Worm (Caenorhabditis elegans): ENCODE data around the gene F20B6.5.
"Not testable (repeated sequence)": the region's sequence is repeated elsewhere in the genome, so short reads cannot be mapped to it uniquely, and the experiment has no call there.

F20B6.5 gene

DNA sequence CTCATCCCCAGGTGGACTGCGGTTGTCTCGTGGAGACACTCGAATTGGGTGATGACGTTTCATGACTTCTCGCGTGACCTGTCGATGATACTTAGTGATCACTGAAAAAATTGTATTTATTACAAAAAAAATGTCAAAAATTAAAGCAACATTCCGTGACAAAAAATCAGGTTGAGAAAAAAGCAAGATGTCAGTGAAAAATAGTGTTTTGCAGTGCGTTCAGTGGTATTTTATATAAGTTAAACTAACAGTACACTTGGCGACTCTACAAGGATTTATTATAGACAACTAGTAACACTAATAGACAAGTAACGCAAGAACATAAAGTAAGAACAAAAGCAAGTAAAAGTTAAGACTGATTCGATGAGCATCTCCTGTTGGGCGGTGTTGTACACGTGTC is at the start of gene F20B6.5:
Gene F20B6.5 (minus strand): TSS at position 101 of the 400 bp plus-strand sequence.
- not testable (repeated sequence) for TF ChIP-seq dao-5, him-1, W03F9.2 (tag; optimal IDR thresholded peaks at IDR 0.05)

- TF ChIP-seq W03F9.2 (tag; optimal IDR thresholded peaks at IDR 0.05) (no peak), dao-5 (tag; optimal IDR thresholded peaks at IDR 0.05) (no peak), him-1 (tag; optimal IDR thresholded peaks at IDR 0.05) (no peak)
Observed at ce11 chrX:4248949-4249348, 49.2 kb upstream of the F20B6.5 start, which contains the start of gene hlh-13. hlh-13 (plus strand) TSS chrX:4249249.

ce11 chrX:4248417-4248816 is 48.7 kb upstream of the F20B6.5 start:
- TF ChIP-seq W03F9.2 (tag; optimal IDR thresholded peaks at IDR 0.05), result no peak
- TF ChIP-seq dao-5 (tag; optimal IDR thresholded peaks at IDR 0.05), result no peak
- TF ChIP-seq him-1 (tag; optimal IDR thresholded peaks at IDR 0.05), result no peak

DNA sequence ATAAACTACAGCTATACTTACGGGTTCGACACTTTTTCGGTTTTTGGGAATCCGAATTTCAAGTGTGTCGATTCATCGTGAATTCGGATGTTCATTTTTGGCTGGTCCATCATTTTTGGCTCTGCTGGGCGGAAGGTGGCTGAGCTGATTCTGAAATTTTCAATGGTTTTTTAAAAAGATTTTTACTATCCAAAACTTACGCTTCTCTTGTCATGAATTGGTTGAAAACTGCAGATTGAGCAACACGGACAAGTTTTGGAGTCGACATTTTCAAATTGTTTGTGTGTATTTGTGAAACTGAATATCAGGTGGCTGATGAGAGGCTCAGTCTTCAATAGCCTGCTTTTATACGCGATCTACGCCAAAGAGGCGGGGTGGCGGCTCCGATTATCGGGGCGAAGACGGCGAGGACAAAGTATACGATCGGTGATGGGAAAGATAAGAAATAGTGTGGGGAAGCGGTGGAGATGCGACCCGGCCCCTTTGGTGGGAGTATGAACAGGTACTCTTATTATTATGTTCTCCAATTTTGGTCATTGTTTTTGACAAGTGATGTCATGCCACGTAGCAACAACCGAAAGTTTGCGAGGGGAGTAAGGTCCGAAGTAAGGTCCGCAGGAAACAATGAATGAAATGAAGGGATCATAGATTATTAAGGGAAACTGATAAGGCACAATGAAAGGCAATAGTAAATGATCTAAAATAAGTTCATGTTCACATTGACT is 47.3 kb upstream of the F20B6.5 start, which contains the start of gene F48D6.4:
Gene F48D6.4 (minus strand): TSS at position 346 of the 725 bp plus-strand sequence.
- TF ChIP-seq dao-5 (tag; optimal IDR thresholded peaks at IDR 0.05), result peak; percentile 44
- no peak for TF ChIP-seq him-1 (tag; optimal IDR thresholded peaks at IDR 0.05)
- no peak for TF ChIP-seq W03F9.2 (tag; optimal IDR thresholded peaks at IDR 0.05)

DNA sequence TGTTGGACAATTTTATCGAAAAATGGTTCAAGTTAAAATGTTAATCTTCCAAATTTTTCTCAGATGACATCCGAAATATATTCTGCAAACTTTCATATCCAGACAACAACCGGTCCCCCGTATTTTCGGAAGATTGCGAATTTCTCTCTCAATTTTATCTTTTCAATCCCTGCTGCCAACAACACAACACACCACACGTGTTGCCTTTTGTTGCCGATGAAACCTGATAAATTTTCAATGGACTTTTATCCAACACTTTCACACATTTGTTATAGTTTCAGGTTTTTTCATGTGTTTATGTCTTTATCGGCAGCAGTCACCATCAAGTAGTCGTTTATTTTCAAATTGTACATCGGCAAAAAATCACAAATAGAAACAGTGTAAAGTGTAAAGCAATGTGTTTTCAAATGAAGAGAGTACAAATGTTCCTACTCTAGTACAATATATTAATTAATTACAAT is 46.5 kb upstream of the F20B6.5 start:
- TF ChIP-seq him-1 (tag; optimal IDR thresholded peaks at IDR 0.05) (no peak), W03F9.2 (tag; optimal IDR thresholded peaks at IDR 0.05) (no peak), dao-5 (tag; optimal IDR thresholded peaks at IDR 0.05) (no peak)

ce11 chrX:4245124-4245523 is 45.4 kb upstream of the F20B6.5 start:
- TF ChIP-seq W03F9.2 (tag; optimal IDR thresholded peaks at IDR 0.05) (peak; percentile 3), dao-5 (tag; optimal IDR thresholded peaks at IDR 0.05) (no peak)

DNA sequence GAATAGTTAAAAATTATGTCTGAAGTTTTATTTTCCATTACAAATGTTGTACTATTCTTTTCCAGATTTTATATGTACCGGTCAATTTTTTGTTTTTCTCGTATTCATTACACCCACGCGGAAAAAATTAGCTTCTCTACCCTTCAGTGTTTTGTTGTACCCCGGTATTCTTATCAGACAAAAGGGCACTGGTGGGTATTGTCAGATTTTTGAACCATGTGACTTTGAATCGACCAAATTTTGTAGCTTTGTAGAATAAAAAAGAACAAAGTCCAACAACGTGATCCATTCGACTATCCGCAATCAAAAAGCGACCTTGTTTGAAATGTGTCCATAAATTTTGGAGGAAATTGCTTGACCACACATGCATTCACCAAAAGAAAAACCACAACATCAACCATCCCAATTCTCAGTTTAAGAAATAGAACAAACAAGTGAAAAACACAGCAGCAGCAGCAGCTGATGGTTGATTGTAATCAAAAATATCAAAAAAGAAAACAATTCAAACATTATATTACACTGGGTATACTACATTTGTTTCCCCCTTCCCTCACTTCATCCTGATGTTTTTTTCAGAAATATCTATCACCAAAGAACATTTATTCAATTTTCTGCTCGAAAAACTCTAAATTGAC is 44.9 kb upstream of the F20B6.5 start:
- no peak for TF ChIP-seq W03F9.2 (tag; optimal IDR thresholded peaks at IDR 0.05)
- TF ChIP-seq dao-5 (tag; optimal IDR thresholded peaks at IDR 0.05), result no peak

ce11 chrX:4238971-4239370 is 39.2 kb upstream of the F20B6.5 start:
- TF ChIP-seq W03F9.2 (tag; optimal IDR thresholded peaks at IDR 0.05) (no peak), him-1 (tag; optimal IDR thresholded peaks at IDR 0.05) (no peak), dao-5 (tag; optimal IDR thresholded peaks at IDR 0.05) (no peak)

ce11 chrX:4235752-4236151 is 36.0 kb upstream of the F20B6.5 start, which contains the start of gene rab-37:
rab-37 (minus strand) TSS chrX:4235852.
- TF ChIP-seq W03F9.2 (tag; optimal IDR thresholded peaks at IDR 0.05) (no peak), dao-5 (tag; optimal IDR thresholded peaks at IDR 0.05) (no peak), him-1 (tag; optimal IDR thresholded peaks at IDR 0.05) (no peak)

ce11 chrX:4222779-4223387 is 23.2 kb upstream of the F20B6.5 start:
- peak; percentile 65 for TF ChIP-seq dao-5 (tag; optimal IDR thresholded peaks at IDR 0.05)
- TF ChIP-seq him-1 (tag; optimal IDR thresholded peaks at IDR 0.05), result peak; percentile 93
- TF ChIP-seq W03F9.2 (tag; optimal IDR thresholded peaks at IDR 0.05), result no peak

ce11 chrX:4222200-4222599 is 22.5 kb upstream of the F20B6.5 start:
- TF ChIP-seq dao-5 (tag; optimal IDR thresholded peaks at IDR 0.05), result no peak
- TF ChIP-seq W03F9.2 (tag; optimal IDR thresholded peaks at IDR 0.05), result no peak
- no peak for TF ChIP-seq him-1 (tag; optimal IDR thresholded peaks at IDR 0.05)

- TF ChIP-seq W03F9.2 (tag; optimal IDR thresholded peaks at IDR 0.05), result no peak
- no peak for TF ChIP-seq dao-5 (tag; optimal IDR thresholded peaks at IDR 0.05)
- TF ChIP-seq him-1 (tag; optimal IDR thresholded peaks at IDR 0.05), result no peak
Observed at ce11 chrX:4219487-4219886, 19.8 kb upstream of the F20B6.5 start.

DNA sequence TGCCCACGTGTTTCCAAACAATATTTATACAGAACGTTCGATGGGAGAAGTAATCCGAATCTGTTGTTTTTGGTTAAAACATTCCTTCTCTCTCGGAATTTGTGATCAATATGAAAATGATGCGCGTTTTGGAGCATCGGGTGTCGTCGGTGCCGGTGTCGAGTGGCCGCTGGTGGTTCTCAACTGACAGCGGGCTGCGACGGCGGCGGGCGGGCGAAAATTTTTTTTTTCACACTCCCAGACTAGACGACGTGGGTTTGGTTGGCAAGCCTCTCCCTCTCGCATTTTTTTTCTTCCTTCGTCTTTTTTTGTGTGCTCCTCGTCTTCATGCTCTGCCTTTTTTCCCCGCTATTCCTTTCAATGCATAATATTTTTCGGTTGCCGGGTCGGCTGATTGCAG is 18.4 kb upstream of the F20B6.5 start, which contains the start of gene W01H2.2:
Gene W01H2.2 (minus strand): TSS at position 285 of the 400 bp plus-strand sequence.
- TF ChIP-seq him-1 (tag; optimal IDR thresholded peaks at IDR 0.05) (no peak), W03F9.2 (tag; optimal IDR thresholded peaks at IDR 0.05) (no peak), dao-5 (tag; optimal IDR thresholded peaks at IDR 0.05) (no peak)

ce11 chrX:4216894-4217293 is 17.2 kb upstream of the F20B6.5 start, which contains the start of the genes F20B6.10 and hpk-1:
F20B6.10 (minus strand) TSS chrX:4217196.
hpk-1 (minus strand) TSS chrX:4217290.
- no peak for TF ChIP-seq W03F9.2 (tag; optimal IDR thresholded peaks at IDR 0.05)
- TF ChIP-seq him-1 (tag; optimal IDR thresholded peaks at IDR 0.05), result no peak
- TF ChIP-seq dao-5 (tag; optimal IDR thresholded peaks at IDR 0.05), result no peak
